Fruit fly (Drosophila melanogaster) whole organism, prepupa: ENCODE measurements around the gene Ctr1A.

Experiments
- CG10669 ChIP-seq: fragments of 200-800 bp; sonication (Bioruptor generic); optimal IDR thresholded peaks from 3 replicates; lab custom pipeline; 2018; ENCODE audit warnings: missing biosample characterization, mild to moderate bottlenecking, missing genetic modification characterization, moderate library complexity
- CG6276 ChIP-seq: fragments of 200-800 bp; sonication (Bioruptor generic); optimal IDR thresholded peaks from 2 replicates; lab custom pipeline; 2017; ENCODE audit warnings: missing biosample characterization, mild to moderate bottlenecking, missing genetic modification characterization
- CG8632 ChIP-seq: fragments of 200-800 bp; sonication (Bioruptor generic); optimal IDR thresholded peaks from 3 replicates; lab custom pipeline; 2016; ENCODE audit warnings: missing biosample characterization, missing genetic modification characterization
- Lpt ChIP-seq: fragments of 200-800 bp; sonication (Bioruptor generic); optimal IDR thresholded peaks from 3 replicates; lab custom pipeline; 2016; ENCODE audit warnings: missing biosample characterization, missing genetic modification characterization
- cyc ChIP-seq: fragments of 200-800 bp; sonication (Bioruptor generic); optimal IDR thresholded peaks from 3 replicates; lab custom pipeline; 2016; ENCODE audit warnings: missing biosample characterization, missing genetic modification characterization

dm6 chrX:6638123-6638522, 23.3 kb upstream of the Ctr1A start:
- TF ChIP-seq CG6276 (GFP tag; lab: Kevin White, UChicago) (no peak), CG8632 (GFP tag; lab: Kevin White, UChicago) (no peak), Lpt (GFP tag; lab: Kevin White, UChicago) (no peak), CG10669 (GFP tag; lab: Kevin White, UChicago) (no peak), cyc (GFP tag; lab: Kevin White, UChicago) (no peak)
